Fruit fly (Drosophila melanogaster): ENCODE results near the gene CG14961.

Gene CG14961

DNA sequence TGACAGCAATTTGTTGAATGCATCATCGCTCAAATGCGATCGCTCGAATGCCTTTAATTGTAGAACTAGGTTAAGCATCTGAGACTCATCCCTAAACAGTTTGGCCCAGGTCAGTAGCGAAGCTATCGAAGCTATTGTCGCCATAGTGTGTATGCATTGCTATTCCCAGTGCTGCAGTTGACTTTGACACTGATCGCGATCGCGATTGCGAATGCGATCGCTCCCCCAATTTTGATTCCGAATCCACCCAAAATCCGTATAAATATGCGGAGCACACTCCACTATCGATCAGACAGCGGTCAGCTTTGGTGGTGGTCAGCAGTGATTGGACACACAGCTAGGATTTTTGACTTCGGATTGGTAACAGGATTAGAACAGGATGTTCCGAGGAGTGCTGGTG lies at the start of gene CG14961:
Gene CG14961 (plus strand): TSS at position 301 of the 400 bp plus-strand sequence.
- TF ChIP-seq h (optimal IDR thresholded peaks at IDR 0.05) (no peak), insv (optimal IDR thresholded peaks at IDR 0.05) (no peak), Sin3A (optimal IDR thresholded peaks at IDR 0.05) (no peak), Myc (optimal IDR thresholded peaks at IDR 0.05) (no peak), psq (optimal IDR thresholded peaks at IDR 0.05) (no peak), ttk (optimal IDR thresholded peaks at IDR 0.05) (no peak)

DNA sequence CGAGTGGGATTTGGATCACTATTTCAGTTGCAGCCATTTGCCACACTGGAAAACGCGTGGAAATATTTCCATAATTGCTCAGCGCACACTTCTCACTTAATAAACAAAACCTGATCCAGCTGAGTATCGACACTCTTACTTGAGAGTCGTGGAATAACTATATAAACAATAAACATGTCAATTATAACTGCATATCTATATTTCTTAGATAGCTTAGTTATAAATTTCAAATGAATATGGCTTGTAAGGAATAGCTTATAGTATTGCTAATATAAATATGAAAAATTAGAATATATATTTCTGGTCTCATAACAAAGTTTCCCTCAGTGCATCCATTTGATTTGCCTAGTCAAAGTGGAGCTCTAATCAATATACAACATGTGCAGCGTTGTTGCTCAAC lies 46.6 kb upstream of the CG14961 start:
- no peak for TF ChIP-seq Sin3A (optimal IDR thresholded peaks at IDR 0.05)
- TF ChIP-seq psq (optimal IDR thresholded peaks at IDR 0.05) = no peak
- TF ChIP-seq insv (optimal IDR thresholded peaks at IDR 0.05) = no peak
- TF ChIP-seq Myc (optimal IDR thresholded peaks at IDR 0.05) = no peak
- no peak for TF ChIP-seq h (optimal IDR thresholded peaks at IDR 0.05)
- TF ChIP-seq ttk (optimal IDR thresholded peaks at IDR 0.05) = no peak

DNA sequence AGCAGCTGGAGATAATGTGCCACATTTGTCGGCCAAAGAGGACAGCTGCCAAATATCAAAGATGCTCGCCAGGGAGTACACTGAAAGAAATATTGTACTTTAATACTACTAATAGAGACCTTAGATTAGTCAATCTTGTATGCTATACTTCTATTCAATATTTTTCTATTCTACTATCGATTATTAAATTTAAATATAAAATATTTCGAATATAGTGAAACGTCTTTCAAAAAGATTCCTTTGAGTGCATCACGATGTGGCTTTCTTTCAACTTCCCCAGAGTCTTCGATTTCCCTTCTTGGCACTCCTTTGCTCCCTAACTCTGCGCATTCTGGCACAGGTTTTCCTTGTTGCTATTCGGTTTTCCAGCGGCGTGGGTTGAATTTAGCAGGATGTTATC lies 45.0 kb upstream of the CG14961 start:
- TF ChIP-seq ttk (optimal IDR thresholded peaks at IDR 0.05) = no peak
- no peak for TF ChIP-seq insv (optimal IDR thresholded peaks at IDR 0.05)
- TF ChIP-seq Myc (optimal IDR thresholded peaks at IDR 0.05) = no peak
- TF ChIP-seq psq (optimal IDR thresholded peaks at IDR 0.05) = no peak
- TF ChIP-seq h (optimal IDR thresholded peaks at IDR 0.05) = no peak

DNA sequence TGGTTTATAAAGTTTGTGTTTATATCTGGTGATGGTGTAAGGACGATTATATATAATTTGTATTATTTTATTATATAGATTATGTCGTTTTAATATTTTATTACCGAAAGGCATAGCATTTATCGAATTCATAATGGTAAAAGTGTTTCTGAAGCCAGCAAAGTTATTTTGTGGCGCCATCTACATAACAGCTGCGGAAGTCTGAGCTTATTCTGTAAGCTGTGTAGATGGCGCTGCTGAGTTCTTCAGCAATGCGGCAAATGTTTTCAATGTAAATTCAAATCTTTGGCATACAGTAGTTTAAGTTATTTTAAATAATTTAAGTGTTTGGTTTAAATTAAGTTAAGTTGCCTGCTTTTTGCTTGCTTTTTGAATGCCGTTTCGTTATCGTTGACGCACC lies 41.4 kb upstream of the CG14961 start:
- no peak for TF ChIP-seq Myc (optimal IDR thresholded peaks at IDR 0.05)
- TF ChIP-seq h (optimal IDR thresholded peaks at IDR 0.05) = no peak

DNA sequence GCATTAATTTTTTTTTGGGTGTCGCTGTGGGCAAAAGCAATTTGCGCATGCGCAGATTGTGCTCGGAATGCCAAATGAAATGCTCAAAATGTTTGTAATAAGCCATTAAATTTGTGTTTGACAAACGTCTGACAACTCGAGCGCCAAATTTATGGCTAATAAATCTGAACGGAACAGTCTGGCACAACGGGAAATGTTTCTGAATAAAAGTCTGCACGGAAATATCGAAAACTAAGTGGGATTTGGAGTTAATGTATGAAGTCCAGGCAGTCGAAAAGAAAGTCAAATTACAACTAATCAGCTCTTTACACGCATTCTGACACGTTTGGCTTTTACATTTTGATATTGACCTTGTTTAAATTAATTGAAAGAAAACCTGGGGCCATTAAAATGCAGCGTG lies 38.7 kb upstream of the CG14961 start, which contains the start of gene CG12009:
Gene CG12009 (plus strand): TSS at position 301 of the 400 bp plus-strand sequence.
- TF ChIP-seq Sin3A (optimal IDR thresholded peaks at IDR 0.05) (no peak), Myc (optimal IDR thresholded peaks at IDR 0.05) (no peak), psq (optimal IDR thresholded peaks at IDR 0.05) (no peak), ttk (optimal IDR thresholded peaks at IDR 0.05) (no peak), insv (optimal IDR thresholded peaks at IDR 0.05) (no peak), h (optimal IDR thresholded peaks at IDR 0.05) (no peak)

DNA sequence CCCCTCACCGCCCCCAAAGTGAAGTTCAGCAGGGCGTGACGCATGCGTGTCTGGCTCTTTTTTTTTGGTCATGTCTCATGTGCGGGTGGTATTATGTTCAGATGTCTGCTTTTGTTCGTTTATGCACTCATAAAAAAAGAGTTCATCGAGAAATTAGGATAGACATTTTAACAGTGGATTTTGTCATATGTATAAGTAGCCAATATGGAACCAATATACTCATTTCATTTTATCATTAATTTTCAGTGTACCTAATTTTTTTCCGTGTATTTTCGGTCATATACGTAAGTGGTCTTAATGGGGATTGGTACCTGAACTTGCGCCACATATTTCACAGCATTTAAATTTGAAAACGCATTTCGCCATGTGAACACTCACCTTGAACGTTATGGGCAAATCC lies 29.5 kb upstream of the CG14961 start:
- TF ChIP-seq Myc (optimal IDR thresholded peaks at IDR 0.05) (no peak), psq (optimal IDR thresholded peaks at IDR 0.05) (no peak), h (optimal IDR thresholded peaks at IDR 0.05) (no peak), insv (optimal IDR thresholded peaks at IDR 0.05) (no peak), ttk (optimal IDR thresholded peaks at IDR 0.05) (no peak), Sin3A (optimal IDR thresholded peaks at IDR 0.05) (no peak)

DNA sequence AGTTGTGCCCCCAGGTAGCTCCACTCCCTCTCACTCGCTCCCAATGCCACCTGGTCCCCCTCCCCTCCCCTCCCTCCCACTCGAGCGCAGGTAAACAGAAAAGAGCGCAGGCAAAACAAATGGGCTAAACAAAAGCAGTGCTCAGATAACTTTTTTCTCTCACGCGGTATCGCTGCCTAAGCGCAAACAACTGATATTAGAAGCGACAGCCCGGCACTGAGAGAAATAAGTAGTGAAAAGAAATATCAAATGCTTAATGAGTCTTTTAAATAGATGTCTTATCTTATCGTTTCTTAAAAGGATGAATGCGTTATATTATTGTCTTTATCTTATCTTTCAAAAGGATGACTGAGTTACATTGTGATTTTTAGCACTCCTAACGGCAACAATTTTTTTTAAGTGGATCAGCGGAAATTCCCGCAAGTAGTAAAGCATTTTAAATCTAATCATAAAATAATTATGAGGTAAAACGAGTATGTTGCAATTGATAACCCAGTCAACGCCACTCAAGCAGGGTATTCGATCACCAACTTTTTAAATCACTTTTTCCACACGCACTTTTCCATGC lies 28.6 kb upstream of the CG14961 start:
- TF ChIP-seq ttk (optimal IDR thresholded peaks at IDR 0.05) = no peak
- TF ChIP-seq insv (optimal IDR thresholded peaks at IDR 0.05) = no peak
- no peak for TF ChIP-seq h (optimal IDR thresholded peaks at IDR 0.05)
- no peak for TF ChIP-seq psq (optimal IDR thresholded peaks at IDR 0.05)
- TF ChIP-seq Myc (optimal IDR thresholded peaks at IDR 0.05) = no peak
- TF ChIP-seq Sin3A (optimal IDR thresholded peaks at IDR 0.05) = no peak

DNA sequence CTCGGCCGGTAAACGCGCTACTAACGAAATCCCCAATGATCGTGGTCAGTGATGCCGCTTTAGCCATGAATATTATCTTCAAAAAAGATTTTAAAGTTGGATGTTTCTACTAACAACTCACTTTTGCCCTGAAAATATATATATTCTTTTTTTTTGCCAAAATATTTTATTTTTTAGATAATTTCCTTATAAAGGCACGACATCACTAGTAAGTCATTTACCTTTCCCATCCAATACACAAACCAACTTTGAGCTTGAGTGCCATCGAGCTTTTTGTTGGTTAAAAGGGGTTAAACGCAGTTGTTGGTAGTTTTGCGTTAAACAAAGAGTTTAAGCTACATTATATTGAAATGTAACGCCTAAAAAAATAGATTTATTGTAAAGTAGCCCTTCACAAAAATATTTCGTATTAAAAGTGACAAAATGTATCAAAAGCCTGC lies 26.8 kb upstream of the CG14961 start, which contains the start of gene CG14968:
Gene CG14968 (minus strand): TSS at position 26 of the 440 bp plus-strand sequence.
- TF ChIP-seq ttk (optimal IDR thresholded peaks at IDR 0.05) = no peak
- no peak for TF ChIP-seq psq (optimal IDR thresholded peaks at IDR 0.05)
- no peak for TF ChIP-seq Myc (optimal IDR thresholded peaks at IDR 0.05)
- no peak for TF ChIP-seq Sin3A (optimal IDR thresholded peaks at IDR 0.05)

DNA sequence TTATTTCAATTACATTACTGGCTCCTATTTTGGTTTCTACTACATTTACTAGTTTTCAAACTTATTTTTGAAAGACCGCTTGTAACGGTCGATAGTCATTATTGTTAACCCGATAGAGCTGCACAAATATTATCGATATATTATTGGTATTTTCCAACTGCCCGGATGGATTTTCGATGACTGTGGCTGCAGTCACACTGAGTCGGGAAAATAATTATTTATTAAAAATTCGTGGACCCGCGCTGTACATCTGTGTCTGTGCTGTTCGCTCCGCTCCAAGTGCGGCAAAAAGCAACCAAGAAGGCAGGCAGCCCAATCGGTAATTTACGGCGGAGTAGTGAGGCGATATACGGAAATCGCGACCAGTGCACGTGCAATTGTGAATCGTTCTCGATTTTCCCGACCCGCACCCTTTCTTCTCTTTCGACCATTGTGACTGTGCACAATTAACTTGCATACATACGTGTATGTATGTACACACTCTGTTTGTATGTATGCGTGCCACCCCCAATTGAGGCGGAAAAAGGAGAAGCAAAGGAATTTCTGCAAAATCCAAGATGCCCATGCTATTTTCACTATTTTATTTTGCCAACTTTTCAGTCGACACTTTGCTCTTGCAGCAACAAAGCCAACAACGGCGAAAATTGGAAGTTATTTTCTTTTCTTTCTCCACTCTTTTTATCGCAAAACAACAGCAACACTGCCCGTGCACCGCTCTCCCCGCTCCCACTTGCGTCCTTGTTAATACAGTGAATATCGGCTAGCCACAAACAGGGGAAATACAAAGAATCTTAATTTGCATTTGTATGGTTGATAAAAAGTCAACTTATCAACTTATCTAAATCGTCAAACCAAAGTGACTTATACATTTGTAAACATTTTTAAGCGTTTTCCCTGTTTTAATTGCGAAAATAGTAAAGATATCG lies 26.1 kb upstream of the CG14961 start, which contains the start of gene ZnT63C:
Gene ZnT63C (plus strand): TSS at position 175 of the 926 bp plus-strand sequence.
- TF ChIP-seq Sin3A (optimal IDR thresholded peaks at IDR 0.05) (no peak), psq (optimal IDR thresholded peaks at IDR 0.05) (no peak)

DNA sequence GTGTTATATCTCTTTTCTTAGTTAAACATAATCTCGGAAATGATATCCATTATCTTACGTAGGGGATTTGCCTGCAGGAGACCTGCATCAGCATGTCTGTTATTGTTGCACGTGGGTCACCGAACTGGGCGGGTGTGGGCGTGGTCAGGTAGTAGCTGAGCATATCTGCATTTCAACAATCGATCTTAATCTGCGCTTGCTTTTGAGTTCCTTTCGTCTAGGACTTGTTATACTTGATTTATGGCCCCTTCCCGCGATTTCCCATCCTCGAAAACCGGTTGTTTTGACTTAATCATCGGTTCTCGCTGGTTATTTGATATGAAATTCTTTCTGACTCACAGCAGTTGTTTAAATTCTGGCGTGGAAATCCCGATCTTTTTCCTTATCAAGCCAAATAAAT lies 25.1 kb upstream of the CG14961 start:
- no peak for TF ChIP-seq psq (optimal IDR thresholded peaks at IDR 0.05)
- TF ChIP-seq h (optimal IDR thresholded peaks at IDR 0.05) = no peak
- no peak for TF ChIP-seq Myc (optimal IDR thresholded peaks at IDR 0.05)
- no peak for TF ChIP-seq insv (optimal IDR thresholded peaks at IDR 0.05)
- TF ChIP-seq Sin3A (optimal IDR thresholded peaks at IDR 0.05) = no peak
- no peak for TF ChIP-seq ttk (optimal IDR thresholded peaks at IDR 0.05)

DNA sequence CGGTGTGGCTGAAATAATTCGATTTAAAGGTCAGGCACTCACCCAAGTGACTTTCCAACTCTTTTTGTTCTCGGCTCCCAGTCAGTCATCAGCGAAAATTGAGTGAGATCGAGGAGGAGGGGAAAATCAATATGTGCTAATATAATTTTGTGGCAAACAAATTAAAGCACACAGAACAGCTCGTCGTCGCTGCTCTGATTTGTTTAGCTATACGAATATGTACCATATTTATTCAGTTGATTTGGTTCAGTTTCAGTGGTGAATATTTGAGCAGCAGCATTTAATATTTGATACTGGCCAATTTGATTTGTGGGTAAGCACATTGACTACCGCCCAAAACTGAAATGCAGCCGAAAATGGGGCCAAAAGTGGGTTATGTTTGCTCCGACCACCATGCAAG lies 24.4 kb upstream of the CG14961 start:
- TF ChIP-seq Myc (optimal IDR thresholded peaks at IDR 0.05) (no peak), insv (optimal IDR thresholded peaks at IDR 0.05) (no peak), h (optimal IDR thresholded peaks at IDR 0.05) (no peak), ttk (optimal IDR thresholded peaks at IDR 0.05) (no peak), psq (optimal IDR thresholded peaks at IDR 0.05) (no peak), Sin3A (optimal IDR thresholded peaks at IDR 0.05) (no peak)

DNA sequence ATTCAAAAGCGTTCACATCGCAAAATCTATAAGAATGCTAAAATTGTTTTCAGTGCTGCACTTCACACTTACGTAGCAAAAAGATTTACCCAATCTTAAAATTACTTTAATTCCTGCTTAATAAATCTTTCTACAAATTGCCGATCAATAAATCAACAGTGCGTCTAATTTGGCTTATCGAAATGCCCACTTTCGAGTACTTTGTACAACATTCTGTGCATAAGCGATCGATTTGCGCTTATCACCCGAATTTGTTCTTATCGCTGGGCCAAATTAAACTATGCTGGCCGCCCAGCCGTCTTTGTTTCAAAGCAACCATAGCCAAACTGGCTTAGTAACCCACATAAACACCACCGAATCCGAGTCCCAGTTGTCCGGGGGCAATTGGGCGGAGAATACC lies 23.3 kb upstream of the CG14961 start:
- no peak for TF ChIP-seq insv (optimal IDR thresholded peaks at IDR 0.05)
- TF ChIP-seq psq (optimal IDR thresholded peaks at IDR 0.05) = no peak
- no peak for TF ChIP-seq ttk (optimal IDR thresholded peaks at IDR 0.05)
- TF ChIP-seq h (optimal IDR thresholded peaks at IDR 0.05) = no peak
- no peak for TF ChIP-seq Sin3A (optimal IDR thresholded peaks at IDR 0.05)
- TF ChIP-seq Myc (optimal IDR thresholded peaks at IDR 0.05) = no peak
